Fruit fly (Drosophila melanogaster) whole organism, embryonic: ENCODE results near the gene CG8149.

Experiments used
- Adf1 ChIP-seq: fragments of 200-800 bp; sonication (Bioruptor generic); IDR thresholded peaks from 2 replicates; pipeline ENCODE4 v1.3.6; 2022; ENCODE audit warnings: missing biosample characterization, missing genetic modification characterization
- Bteb2 ChIP-seq: fragments of 200-800 bp; sonication (Bioruptor generic); optimal IDR thresholded peaks from 2 replicates; lab custom pipeline; 2016; ENCODE audit warnings: missing biosample characterization, missing genetic modification characterization
- CG10267 ChIP-seq: fragments of 200-800 bp; sonication (Bioruptor generic); optimal IDR thresholded peaks from 2 replicates; lab custom pipeline; 2018; ENCODE audit warnings: missing biosample characterization, mild to moderate bottlenecking, missing genetic modification characterization, moderate library complexity
- CG10959 ChIP-seq: fragments of 200-800 bp; sonication (Bioruptor generic); IDR thresholded peaks from 2 replicates; pipeline ENCODE4 v1.3.6; 2022; ENCODE audit warnings: missing biosample characterization, missing genetic modification characterization
- CG10979 ChIP-seq: fragments of 200-800 bp; sonication (Bioruptor generic); optimal IDR thresholded peaks from 2 replicates; lab custom pipeline; 2018; ENCODE audit warnings: missing biosample characterization, mild to moderate bottlenecking, missing genetic modification characterization, moderate library complexity
- CG12104 ChIP-seq: fragments of 200-800 bp; sonication (Bioruptor generic); optimal IDR thresholded peaks from 3 replicates; lab custom pipeline; 2016; ENCODE audit warnings: missing biosample characterization, missing genetic modification characterization
- CG12219 ChIP-seq: fragments of 200-800 bp; sonication (Bioruptor generic); optimal IDR thresholded peaks from 3 replicates; lab custom pipeline; 2018; ENCODE audit warnings: missing biosample characterization, mild to moderate bottlenecking, missing genetic modification characterization
- CG13424 ChIP-seq: fragments of 200-800 bp; sonication (Bioruptor generic); optimal IDR thresholded peaks from 2 replicates; lab custom pipeline; 2019; ENCODE audit warnings: missing biosample characterization, mild to moderate bottlenecking, missing genetic modification characterization, moderate library complexity
- CG13624 ChIP-seq: fragments of 200-800 bp; sonication (Bioruptor generic); optimal IDR thresholded peaks from 2 replicates; lab custom pipeline; 2016; ENCODE audit warnings: missing biosample characterization, missing genetic modification characterization
- CG1647 ChIP-seq: fragments of 200-800 bp; sonication (Bioruptor generic); optimal IDR thresholded peaks from 3 replicates; lab custom pipeline; 2016; ENCODE audit warnings: missing biosample characterization, missing genetic modification characterization
- CG16815 ChIP-seq: fragments of 200-800 bp; sonication (Bioruptor generic); optimal IDR thresholded peaks from 3 replicates; lab custom pipeline; 2017; ENCODE audit warnings: missing biosample characterization, mild to moderate bottlenecking, missing genetic modification characterization
- CG17385 ChIP-seq: fragments of 200-800 bp; sonication (Bioruptor generic); optimal IDR thresholded peaks from 3 replicates; lab custom pipeline; 2018; ENCODE audit warnings: missing biosample characterization, mild to moderate bottlenecking, missing genetic modification characterization
- CG17568 ChIP-seq: fragments of 200-800 bp; sonication (Bioruptor generic); optimal IDR thresholded peaks from 2 replicates; lab custom pipeline; 2018; ENCODE audit warnings: missing biosample characterization, mild to moderate bottlenecking, missing genetic modification characterization, moderate library complexity
- CG1792 ChIP-seq: fragments of 200-800 bp; sonication (Bioruptor generic); optimal IDR thresholded peaks from 2 replicates; lab custom pipeline; 2016; ENCODE audit warnings: missing biosample characterization, missing genetic modification characterization
- CG18599 ChIP-seq: fragments of 200-800 bp; sonication (Bioruptor generic); optimal IDR thresholded peaks from 3 replicates; lab custom pipeline; 2017; ENCODE audit warnings: missing biosample characterization, missing genetic modification characterization, mild to moderate bottlenecking, moderate library complexity, missing genetic modification reagents
- CG2712 ChIP-seq: fragments of 200-800 bp; optimal IDR thresholded peaks from 3 replicates; lab custom pipeline; 2019; ENCODE audit warnings: missing biosample characterization, mild to moderate bottlenecking, missing genetic modification characterization, moderate library complexity
- CG34224 ChIP-seq: fragments of 200-800 bp; sonication (Bioruptor generic); IDR thresholded peaks from 3 replicates; pipeline ENCODE4 v1.3.6; 2022; ENCODE audit warnings: missing biosample characterization, missing genetic modification characterization; ENCODE audit not compliant: partially characterized antibody
- CHES-1-like ChIP-seq: fragments of 200-800 bp; sonication (Bioruptor generic); optimal IDR thresholded peaks from 2 replicates; lab custom pipeline; 2016; ENCODE audit warnings: missing biosample characterization, missing genetic modification characterization
- CrebB ChIP-seq: fragments of 200-800 bp; sonication (Bioruptor generic); optimal IDR thresholded peaks from 3 replicates; lab custom pipeline; 2018; ENCODE audit warnings: missing biosample characterization, mild to moderate bottlenecking, missing genetic modification characterization
- D19A ChIP-seq: fragments of 200-800 bp; optimal IDR thresholded peaks from 3 replicates; lab custom pipeline; 2019; ENCODE audit warnings: missing biosample characterization, mild to moderate bottlenecking, missing genetic modification characterization, moderate library complexity
- Dek ChIP-seq: fragments of 200-800 bp; sonication (Bioruptor generic); optimal IDR thresholded peaks from 3 replicates; lab custom pipeline; 2019; ENCODE audit warnings: missing biosample characterization, mild to moderate bottlenecking, missing genetic modification characterization, moderate library complexity
- Elba2 ChIP-seq: fragments of 200-800 bp; sonication (Bioruptor generic); optimal IDR thresholded peaks from 3 replicates; lab custom pipeline; 2016; ENCODE audit warnings: missing biosample characterization, missing genetic modification characterization
- Fer1 ChIP-seq: fragments of 200-800 bp; sonication (Bioruptor generic); optimal IDR thresholded peaks from 2 replicates; lab custom pipeline; 2017; ENCODE audit warnings: missing biosample characterization, mild to moderate bottlenecking, missing genetic modification characterization
- Gsc ChIP-seq: fragments of 200-800 bp; sonication (Bioruptor generic); IDR thresholded peaks from 2 replicates; pipeline ENCODE4 v1.3.6; 2022; ENCODE audit warnings: missing biosample characterization, missing genetic modification characterization
- HmgD ChIP-seq: fragments of 200-800 bp; sonication (Bioruptor generic); optimal IDR thresholded peaks from 3 replicates; lab custom pipeline; 2016; ENCODE audit warnings: missing biosample characterization, missing genetic modification characterization
- Hmr ChIP-seq: fragments of 200-800 bp; sonication (Bioruptor generic); optimal IDR thresholded peaks from 3 replicates; lab custom pipeline; 2017; ENCODE audit warnings: mild to moderate bottlenecking, missing biosample characterization, missing genetic modification reagents, missing genetic modification characterization
- Hr51 ChIP-seq, 2 experiments: fragments of 200-800 bp; sonication (Bioruptor generic); optimal IDR thresholded peaks; 2 replicates in 1 of 2; 3 replicates in 1 of 2; lab custom pipeline; 2016 to 2018; ENCODE audit warnings: missing biosample characterization in 2 of 2, missing genetic modification characterization in 2 of 2, mild to moderate bottlenecking in 1 of 2, moderate library complexity in 1 of 2
- Sry-δ ChIP-seq: fragments of 200-800 bp; sonication (Bioruptor generic); optimal IDR thresholded peaks from 2 replicates; lab custom pipeline; 2016; ENCODE audit warnings: missing biosample characterization, missing genetic modification characterization
- Ssrp ChIP-seq: fragments of 200-800 bp; sonication (Bioruptor generic); optimal IDR thresholded peaks from 2 replicates; lab custom pipeline; 2018; ENCODE audit warnings: missing biosample characterization, mild to moderate bottlenecking, missing genetic modification characterization, moderate library complexity
- Trl ChIP-seq, 3 experiments: fragments of >200 bp in 2 of 3; fragments of 200-800 bp in 1 of 3; sonication (Bioruptor generic) in 1 of 3; optimal IDR thresholded peaks; 2 replicates in 1 of 3; 3 replicates in 2 of 3; lab custom pipeline; 2016 to 2017; ENCODE audit warnings: missing biosample characterization in 1 of 3, missing genetic modification characterization in 1 of 3
- dati ChIP-seq: fragments of 200-800 bp; sonication (Bioruptor generic); IDR thresholded peaks from 2 replicates; pipeline ENCODE4 v1.3.6; 2022; ENCODE audit warnings: missing biosample characterization, missing genetic modification characterization
- dimm ChIP-seq: fragments of 200-800 bp; sonication (Bioruptor generic); IDR thresholded peaks from 2 replicates; pipeline ENCODE4 v1.3.6; 2022; ENCODE audit warnings: missing biosample characterization, missing genetic modification characterization
- dmrt99B ChIP-seq: fragments of 200-800 bp; sonication (Bioruptor generic); optimal IDR thresholded peaks from 2 replicates; lab custom pipeline; 2018; ENCODE audit warnings: missing biosample characterization, mild to moderate bottlenecking, missing genetic modification characterization, moderate library complexity
- fu2 ChIP-seq: fragments of 200-800 bp; sonication (Bioruptor generic); optimal IDR thresholded peaks from 2 replicates; lab custom pipeline; 2016; ENCODE audit warnings: missing biosample characterization, missing genetic modification characterization
- gcm ChIP-seq: fragments of 200-800 bp; sonication (Bioruptor generic); optimal IDR thresholded peaks from 2 replicates; lab custom pipeline; 2019; ENCODE audit warnings: missing biosample characterization, mild to moderate bottlenecking, missing genetic modification characterization, moderate library complexity
- gcm2 ChIP-seq: fragments of 200-800 bp; sonication (Bioruptor generic); optimal IDR thresholded peaks from 2 replicates; lab custom pipeline; 2016; ENCODE audit warnings: missing biosample characterization, missing genetic modification characterization
- gt ChIP-seq: fragments of 200-800 bp; sonication (Bioruptor generic); IDR thresholded peaks from 2 replicates; pipeline ENCODE4 v1.3.6; 2022; ENCODE audit warnings: missing biosample characterization, missing genetic modification characterization
- jigr1 ChIP-seq: fragments of 200-800 bp; sonication (Bioruptor generic); IDR thresholded peaks from 3 replicates; pipeline ENCODE4 v1.3.6; 2022; ENCODE audit warnings: missing biosample characterization, missing genetic modification characterization
- ken ChIP-seq: fragments of 200-800 bp; sonication (Bioruptor generic); IDR thresholded peaks from 3 replicates; pipeline ENCODE4 v1.3.6; 2022; ENCODE audit warnings: missing biosample characterization, missing genetic modification characterization
- kni ChIP-seq: fragments of 200-800 bp; sonication (Bioruptor generic); optimal IDR thresholded peaks from 3 replicates; lab custom pipeline; 2017; ENCODE audit warnings: mild to moderate bottlenecking, missing biosample characterization, missing genetic modification reagents, missing genetic modification characterization
- onecut ChIP-seq: fragments of 200-800 bp; sonication (Bioruptor generic); IDR thresholded peaks from 2 replicates; pipeline ENCODE4 v1.3.6; 2022; ENCODE audit warnings: missing biosample characterization, missing genetic modification characterization
- pb ChIP-seq: fragments of 200-800 bp; sonication (Bioruptor generic); optimal IDR thresholded peaks from 3 replicates; lab custom pipeline; 2016; ENCODE audit warnings: missing biosample characterization, missing genetic modification characterization
- run ChIP-seq: fragments of 200-800 bp; sonication (Bioruptor generic); optimal IDR thresholded peaks from 3 replicates; lab custom pipeline; 2018; ENCODE audit warnings: missing biosample characterization, mild to moderate bottlenecking, missing genetic modification characterization
- sr ChIP-seq: fragments of 200-800 bp; sonication (Bioruptor generic); IDR thresholded peaks from 3 replicates; pipeline ENCODE4 v1.3.6; 2022; ENCODE audit warnings: missing biosample characterization, missing genetic modification characterization
- tll ChIP-seq, 2 experiments: fragments of 200-800 bp in 1 of 2; fragments of >200 bp in 1 of 2; sonication (Bioruptor generic) in 1 of 2; optimal IDR thresholded peaks; 2 replicates each; lab custom pipeline; 2017 to 2019; ENCODE audit warnings: missing biosample characterization in 2 of 2, missing genetic modification characterization in 2 of 2, mild to moderate bottlenecking in 1 of 2, moderate library complexity in 1 of 2
- wor ChIP-seq: fragments of 200-800 bp; sonication (Bioruptor generic); IDR thresholded peaks from 2 replicates; pipeline ENCODE4 v1.3.6; 2022; ENCODE audit warnings: missing biosample characterization, missing genetic modification characterization
- z ChIP-seq: fragments of 200-800 bp; sonication (Bioruptor generic); IDR thresholded peaks from 3 replicates; pipeline ENCODE4 v1.3.6; 2022; ENCODE audit warnings: missing biosample characterization, missing genetic modification characterization

The CG8149 gene

DNA sequence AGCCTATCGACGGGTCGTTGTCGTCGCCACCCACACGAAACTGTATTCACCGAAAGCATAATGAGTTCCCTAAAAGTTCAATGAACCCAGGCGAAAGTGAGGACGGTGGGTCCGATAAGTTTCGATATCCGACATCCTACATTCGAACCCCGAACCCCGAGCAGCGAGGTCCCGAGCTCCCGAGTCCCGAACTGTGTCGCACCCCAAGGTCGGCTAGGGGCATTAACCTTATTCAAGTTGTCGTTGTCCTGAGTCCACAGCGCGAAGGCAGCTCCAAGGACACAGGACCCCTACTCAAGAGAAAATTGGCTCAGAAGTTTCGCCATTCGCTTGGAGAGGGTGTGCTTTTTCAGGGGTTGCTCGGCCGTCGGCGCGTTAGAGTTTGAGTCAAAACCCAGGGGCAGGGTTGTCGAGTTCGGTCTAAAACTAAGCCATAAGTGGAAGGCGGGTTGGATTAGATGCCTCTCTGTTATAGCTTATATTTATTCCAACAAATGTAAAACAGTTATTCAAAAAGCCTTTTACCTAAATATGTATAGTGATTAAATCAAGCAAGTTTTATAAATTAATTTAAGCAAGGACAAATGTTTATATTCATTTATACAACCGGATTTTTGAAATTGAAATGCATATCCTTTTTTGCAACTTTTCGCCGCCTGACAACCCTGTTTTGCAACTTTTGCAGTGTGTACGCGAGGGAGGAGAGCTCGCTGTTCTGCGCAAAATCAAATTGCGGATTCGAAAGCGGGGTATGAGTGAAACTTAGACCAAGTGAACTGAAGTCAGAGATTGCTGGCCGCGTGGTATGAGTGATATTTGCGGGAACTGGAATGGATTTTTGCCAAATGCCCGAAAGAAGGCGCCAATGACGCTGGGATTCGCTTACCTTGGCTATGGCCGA, 44.8 kb upstream of the CG8149 start (continued):
- peak; percentile 55 for TF ChIP-seq gcm
- TF ChIP-seq onecut (GFP tag; lab: Robert Waterston, UW): peak; percentile 59
- no peak for TF ChIP-seq gcm2 (GFP tag; lab: Kevin White, UChicago)
- TF ChIP-seq CG1647 (GFP tag; lab: Kevin White, UChicago): no peak
- TF ChIP-seq CG34224 (GFP tag; lab: Robert Waterston, UW): no peak
- no peak for TF ChIP-seq pb
- TF ChIP-seq run (tag; lab: Kevin White, UChicago): peak; percentile 50
- TF ChIP-seq Bteb2 (GFP tag; lab: Kevin White, UChicago): peak; percentile 55
- peak; percentile 56 for TF ChIP-seq CG10979 (tag; lab: Kevin White, UChicago)
- TF ChIP-seq z (GFP tag; lab: Robert Waterston, UW): peak; percentile 82; the same call in 2 of the 3 replicates
- TF ChIP-seq sr (GFP tag; lab: Robert Waterston, UW): no peak
- peak; percentile 17 for TF ChIP-seq CG16815 (GFP tag; lab: Kevin White, UChicago)
- no peak for TF ChIP-seq jigr1 (GFP tag; lab: Robert Waterston, UW)
- no peak for TF ChIP-seq Elba2
- peak; percentile 31; the same call in 1 of the 2 replicates for TF ChIP-seq wor (GFP tag; lab: Robert Waterston, UW)
- TF ChIP-seq dimm (GFP tag; lab: Robert Waterston, UW): 0 out of 2 replicates have a peak, but pooled peaks have one; percentile 16
- peak; percentile 17 for TF ChIP-seq fu2
- TF ChIP-seq dmrt99B: peak; percentile 79
- peak; percentile 14 for TF ChIP-seq CG1792 (GFP tag; lab: Kevin White, UChicago)
- no peak for TF ChIP-seq CHES-1-like
- no peak for TF ChIP-seq Trl (optimal IDR thresholded peaks at IDR 0.05; lab: Kevin White, UChicago)
- peak; percentile 35 for TF ChIP-seq Trl (GFP tag; optimal IDR thresholded peaks at IDR 0.05; lab: Kevin White, UChicago)
- TF ChIP-seq CG13624 (GFP tag; lab: Kevin White, UChicago): peak; percentile 60
- TF ChIP-seq Gsc (GFP tag; lab: Robert Waterston, UW): no peak
- TF ChIP-seq kni (GFP tag; lab: Kevin White, UChicago): peak; percentile 9
- no peak for TF ChIP-seq tll (GFP tag; optimal IDR thresholded peaks at IDR 0.05; lab: Kevin White, UChicago)
- TF ChIP-seq CG10267 (tag; lab: Kevin White, UChicago): peak; percentile 42
- no peak for TF ChIP-seq ken (GFP tag; lab: Robert Waterston, UW)
- TF ChIP-seq CG10959: no peak
- TF ChIP-seq HmgD (GFP tag; lab: Kevin White, UChicago): no peak
- TF ChIP-seq CG12104: peak; percentile 23
- peak; percentile 90 for TF ChIP-seq Hmr
- peak; percentile 91 for TF ChIP-seq Fer1 (GFP tag; lab: Kevin White, UChicago)
- peak; percentile 68 for TF ChIP-seq CG17385 (GFP tag; lab: Kevin White, UChicago)
- peak; percentile 88 for TF ChIP-seq CG13424 (tag; lab: Kevin White, UChicago)
- TF ChIP-seq CG17568 (GFP tag; lab: Kevin White, UChicago): peak; percentile 31
- TF ChIP-seq Sry-δ (GFP tag; lab: Kevin White, UChicago): no peak
- TF ChIP-seq dati (GFP tag; lab: Robert Waterston, UW): no peak
- TF ChIP-seq Hr51 (GFP tag; optimal IDR thresholded peaks at IDR 0.05; lab: Kevin White, UChicago): peak; percentile 51 to 83
- peak; percentile 93 for TF ChIP-seq CG18599 (GFP tag; lab: Kevin White, UChicago)
- TF ChIP-seq CG12219: peak; percentile 54
- TF ChIP-seq gt (GFP tag; lab: Robert Waterston, UW): no peak
- peak; percentile 65 for TF ChIP-seq D19A (tag; lab: Kevin White, UChicago)
- TF ChIP-seq Dek (tag; lab: Kevin White, UChicago): peak; percentile 68
- peak; percentile 52 for TF ChIP-seq CrebB (tag; lab: Kevin White, UChicago)
- TF ChIP-seq Adf1 (GFP tag; lab: Robert Waterston, UW): peak; percentile 13; the same call in 1 of the 2 replicates
- peak; percentile 69 for TF ChIP-seq CG2712 (tag; lab: Kevin White, UChicago)
- peak; percentile 37 for TF ChIP-seq Ssrp (tag; lab: Kevin White, UChicago)
